Fruit fly (Drosophila melanogaster) whole organism, embryonic: ENCODE results near the gene NetB.

Experiments
- Atf6 ChIP-seq: fragments of 200-800 bp; sonication (Bioruptor generic); IDR thresholded peaks from 2 replicates; pipeline ENCODE4 v1.3.6; 2022; ENCODE audit warnings: missing biosample characterization, missing genetic modification characterization
- Awh ChIP-seq: fragments of 200-800 bp; sonication (Bioruptor generic); IDR thresholded peaks from 2 replicates; pipeline ENCODE4, ENCODE4 v1.3.6; 2022; ENCODE audit warnings: missing biosample characterization, missing genetic modification characterization
- CG11085 ChIP-seq: fragments of 200-800 bp; sonication (Bioruptor generic); IDR thresholded peaks from 2 replicates; pipeline ENCODE4 v1.3.6; 2022; ENCODE audit warnings: missing biosample characterization, missing genetic modification characterization
- CG12391 ChIP-seq: fragments of 200-800 bp; sonication (Bioruptor generic); optimal IDR thresholded peaks from 3 replicates; lab custom pipeline; 2018; ENCODE audit warnings: missing biosample characterization, mild to moderate bottlenecking, missing genetic modification characterization, moderate library complexity
- CG6854 ChIP-seq: fragments of 200-800 bp; sonication (Bioruptor generic); optimal IDR thresholded peaks from 3 replicates; lab custom pipeline; 2017; ENCODE audit warnings: missing biosample characterization, mild to moderate bottlenecking, missing genetic modification characterization
- CTCF ChIP-seq: fragments of 200-800 bp; sonication (Bioruptor generic); optimal IDR thresholded peaks from 2 replicates; lab custom pipeline; 2017; ENCODE audit warnings: missing biosample characterization, mild to moderate bottlenecking, missing genetic modification characterization, moderate library complexity
- Ravus ChIP-seq: fragments of 200-800 bp; sonication (Bioruptor generic); IDR thresholded peaks from 2 replicates; pipeline ENCODE4 v1.3.6; 2022; ENCODE audit warnings: missing biosample characterization, missing genetic modification characterization
- caup ChIP-seq: fragments of 200-800 bp; sonication (Bioruptor generic); optimal IDR thresholded peaks from 3 replicates; lab custom pipeline; 2017; ENCODE audit warnings: missing biosample characterization, mild to moderate bottlenecking, missing genetic modification characterization, moderate library complexity; ENCODE audit not compliant: severe bottlenecking
- crc ChIP-seq: fragments of 200-800 bp; sonication (Bioruptor generic); optimal IDR thresholded peaks from 2 replicates; lab custom pipeline; 2016; ENCODE audit warnings: missing biosample characterization, missing genetic modification characterization
- ewg ChIP-seq: fragments of 200-800 bp; sonication (Bioruptor generic); optimal IDR thresholded peaks from 3 replicates; lab custom pipeline; 2017; ENCODE audit warnings: mild to moderate bottlenecking, missing biosample characterization, missing genetic modification reagents, missing genetic modification characterization
- insv ChIP-seq, 2 experiments: fragments of 200-800 bp; sonication (Bioruptor generic); optimal IDR thresholded peaks; 3 replicates each; lab custom pipeline; 2016 to 2018; ENCODE audit warnings: missing biosample characterization in 2 of 2, missing genetic modification characterization in 2 of 2
- pan ChIP-seq, 4 experiments: fragments of >200 bp in 3 of 4; fragments of 200-800 bp in 1 of 4; sonication (Bioruptor generic) in 1 of 4; optimal IDR thresholded peaks in 3 of 4; IDR thresholded peaks in 1 of 4; 2 replicates each; pipeline versions ENCODE4 v1.3.6 to Lab custom; 2017 to 2022; ENCODE audit warnings: missing biosample characterization in 2 of 4, missing genetic modification characterization in 2 of 4, mixed read lengths in 1 of 4
- psq ChIP-seq: fragments of 200-800 bp; sonication (Bioruptor generic); optimal IDR thresholded peaks from 2 replicates; lab custom pipeline; 2017; ENCODE audit warnings: missing biosample characterization, missing genetic modification characterization
- zfh1 ChIP-seq: fragments of 200-800 bp; sonication (Bioruptor generic); IDR thresholded peaks from 3 replicates; pipeline ENCODE4 v1.3.6; 2022; ENCODE audit warnings: missing biosample characterization, missing genetic modification characterization

- TF ChIP-seq pan (optimal IDR thresholded peaks at IDR 0.05; lab: Kevin White, UChicago) (no peak), pan (GFP tag; optimal IDR thresholded peaks at IDR 0.05 in 1 of 2, IDR thresholded peaks at IDR 0.05 in 1 of 2) (no peak), psq (GFP tag; lab: Kevin White, UChicago) (no peak), CG6854 (GFP tag; lab: Kevin White, UChicago) (no peak), Awh (no peak), crc (GFP tag; lab: Kevin White, UChicago) (no peak), zfh1 (no peak), ewg (GFP tag; lab: Kevin White, UChicago) (no peak), caup (GFP tag; lab: Kevin White, UChicago) (no peak), CG12391 (tag; lab: Kevin White, UChicago) (no peak), CTCF (GFP tag; lab: Kevin White, UChicago) (no peak), insv (GFP tag; optimal IDR thresholded peaks at IDR 0.05; lab: Kevin White, UChicago) (no peak), CG11085 (GFP tag; lab: Robert Waterston, UW) (no peak), Atf6 (GFP tag; lab: Robert Waterston, UW) (no peak), Ravus (GFP tag; lab: Robert Waterston, UW) (no peak)
Observed at dm6 chrX:14784002-14784568, 34.9 kb upstream of the NetB start, which contains the start of gene Ag5r2.
